Fruit fly (Drosophila melanogaster) whole organism, wandering third instar larva: ENCODE data around the gene Acp32CD.

ENCODE experiments used
- CG32264 ChIP-seq: fragments of 200-800 bp; sonication (Bioruptor generic); optimal IDR thresholded peaks from 2 replicates; lab custom pipeline; 2016; ENCODE audit warnings: missing biosample characterization, missing genetic modification characterization
- OdsH ChIP-seq: fragments of 200-800 bp; sonication (Bioruptor generic); optimal IDR thresholded peaks from 2 replicates; lab custom pipeline; 2016; ENCODE audit warnings: missing biosample characterization, mild to moderate bottlenecking, missing genetic modification characterization
- Rel ChIP-seq, 2 experiments: fragments of 200-800 bp; sonication (Bioruptor generic) in 1 of 2; optimal IDR thresholded peaks; 2 replicates in 1 of 2; 3 replicates in 1 of 2; lab custom pipeline; 2016 to 2019; ENCODE audit warnings: mild to moderate bottlenecking in 2 of 2, missing biosample characterization in 2 of 2, missing genetic modification characterization in 2 of 2, moderate library complexity in 1 of 2
- jim ChIP-seq: fragments of 175-275, 200-325 bp; sonication (Bioruptor generic); optimal IDR thresholded peaks from 2 replicates; lab custom pipeline; 2016; ENCODE audit warnings: missing biosample characterization, mild to moderate bottlenecking, missing genetic modification characterization
- lola ChIP-seq: fragments of >200 bp; optimal IDR thresholded peaks from 2 replicates; lab custom pipeline; 2017; ENCODE audit warnings: missing biosample characterization, missing genetic modification characterization
- rgr ChIP-seq: fragments of 200-800 bp; sonication (Bioruptor generic); optimal IDR thresholded peaks from 3 replicates; lab custom pipeline; 2016; ENCODE audit warnings: missing biosample characterization, mild to moderate bottlenecking, missing genetic modification characterization
- sv ChIP-seq: fragments of 200-800 bp; sonication (Bioruptor generic); optimal IDR thresholded peaks from 3 replicates; lab custom pipeline; 2016; ENCODE audit warnings: missing biosample characterization, missing genetic modification characterization
- usp ChIP-seq: fragments of >200 bp; optimal IDR thresholded peaks from 2 replicates; lab custom pipeline; 2017; ENCODE audit warnings: missing biosample characterization, missing genetic modification characterization

dm6 chr2L:11046051-11046450, 30.6 kb downstream of the Acp32CD start:
- TF ChIP-seq OdsH (GFP tag; lab: Kevin White, UChicago), result no peak
- no peak for TF ChIP-seq CG32264 (GFP tag; lab: Kevin White, UChicago)
- TF ChIP-seq sv, result no peak
- TF ChIP-seq rgr (GFP tag; lab: Kevin White, UChicago), result peak; percentile 34
- no peak for TF ChIP-seq lola (GFP tag; lab: Kevin White, UChicago)
- TF ChIP-seq usp (GFP tag; lab: Kevin White, UChicago), result no peak
- no peak for TF ChIP-seq jim (GFP tag; lab: Kevin White, UChicago)
- TF ChIP-seq Rel (GFP tag; optimal IDR thresholded peaks at IDR 0.05; lab: Kevin White, UChicago), result no peak
- peak; percentile 26 for TF ChIP-seq Rel (tag; optimal IDR thresholded peaks at IDR 0.05; lab: Kevin White, UChicago)
